Fruit fly (Drosophila melanogaster) whole organism, embryonic: Measurements from ENCODE around the gene glob1.

Experiments
- Adf1 ChIP-seq: fragments of 200-800 bp; sonication (Bioruptor generic); IDR thresholded peaks from 2 replicates; pipeline ENCODE4 v1.3.6; 2022; ENCODE audit warnings: missing biosample characterization, missing genetic modification characterization
- Awh ChIP-seq: fragments of 200-800 bp; sonication (Bioruptor generic); IDR thresholded peaks from 2 replicates; pipeline ENCODE4, ENCODE4 v1.3.6; 2022; ENCODE audit warnings: missing biosample characterization, missing genetic modification characterization
- CG11247 ChIP-seq: fragments of 200-800 bp; sonication (Bioruptor generic); IDR thresholded peaks from 2 replicates; pipeline ENCODE4 v1.3.6; 2022; ENCODE audit warnings: missing biosample characterization, missing genetic modification characterization
- CG12769 ChIP-seq: fragments of 200-800 bp; sonication (Bioruptor generic); optimal IDR thresholded peaks from 2 replicates; lab custom pipeline; 2019; ENCODE audit warnings: missing biosample characterization, mild to moderate bottlenecking, missing genetic modification characterization, moderate library complexity
- CG15011 ChIP-seq: fragments of 200-800 bp; sonication (Bioruptor generic); optimal IDR thresholded peaks from 3 replicates; lab custom pipeline; 2018; ENCODE audit warnings: missing biosample characterization, mild to moderate bottlenecking, missing genetic modification characterization
- CG17568 ChIP-seq: fragments of 200-800 bp; sonication (Bioruptor generic); optimal IDR thresholded peaks from 2 replicates; lab custom pipeline; 2018; ENCODE audit warnings: missing biosample characterization, mild to moderate bottlenecking, missing genetic modification characterization, moderate library complexity
- CG42726 ChIP-seq: fragments of 200-800 bp; sonication (Bioruptor generic); IDR thresholded peaks from 2 replicates; pipeline ENCODE4 v1.3.6; 2022; ENCODE audit warnings: missing biosample characterization, missing genetic modification characterization; ENCODE audit not compliant: partially characterized antibody
- CG43689 ChIP-seq: fragments of 200-800 bp; sonication (Bioruptor generic); IDR thresholded peaks from 2 replicates; pipeline ENCODE4 v1.3.6; 2022; ENCODE audit warnings: missing biosample characterization, missing genetic modification characterization
- CG5180 ChIP-seq: fragments of 200-800 bp; sonication (Bioruptor generic); optimal IDR thresholded peaks from 3 replicates; lab custom pipeline; 2017; ENCODE audit warnings: missing biosample characterization, missing genetic modification characterization, mild to moderate bottlenecking, moderate library complexity, missing genetic modification reagents
- CG6175 ChIP-seq: fragments of 200-800 bp; sonication (Bioruptor generic); IDR thresholded peaks from 3 replicates; pipeline ENCODE4 v1.3.6; 2022; ENCODE audit warnings: missing biosample characterization, missing genetic modification characterization
- CG6791 ChIP-seq: fragments of 200-800 bp; sonication (Bioruptor generic); IDR thresholded peaks from 3 replicates; pipeline ENCODE4 v1.3.6; 2022; ENCODE audit warnings: missing biosample characterization, missing genetic modification characterization; ENCODE audit not compliant: partially characterized antibody
- CG8290 ChIP-seq, 3 experiments: fragments of 200-800 bp; sonication (Bioruptor generic); optimal IDR thresholded peaks; 2 replicates each; lab custom pipeline; 2016 to 2019; ENCODE audit warnings: missing biosample characterization in 3 of 3, missing genetic modification characterization in 3 of 3, mild to moderate bottlenecking in 2 of 3, moderate library complexity in 1 of 3
- Camta ChIP-seq: fragments of 200-800 bp; sonication (Bioruptor generic); optimal IDR thresholded peaks from 2 replicates; lab custom pipeline; 2016; ENCODE audit warnings: missing biosample characterization, missing genetic modification characterization
- Deaf1 ChIP-seq: fragments of 200-800 bp; optimal IDR thresholded peaks from 3 replicates; lab custom pipeline; 2019; ENCODE audit warnings: missing biosample characterization, mild to moderate bottlenecking, missing genetic modification characterization, moderate library complexity
- Dek ChIP-seq: fragments of 200-800 bp; sonication (Bioruptor generic); optimal IDR thresholded peaks from 3 replicates; lab custom pipeline; 2019; ENCODE audit warnings: missing biosample characterization, mild to moderate bottlenecking, missing genetic modification characterization, moderate library complexity
- Hr78 ChIP-seq, 2 experiments: fragments of 200-800 bp in 1 of 2; fragments of >200 bp in 1 of 2; sonication (Bioruptor generic) in 1 of 2; optimal IDR thresholded peaks; 2 replicates each; lab custom pipeline; 2017 to 2019; ENCODE audit warnings: missing biosample characterization in 2 of 2, missing genetic modification characterization in 2 of 2, mild to moderate bottlenecking in 1 of 2, moderate library complexity in 1 of 2
- MTF-1 ChIP-seq: fragments of 200-800 bp; sonication (Bioruptor generic); optimal IDR thresholded peaks from 2 replicates; lab custom pipeline; 2018; ENCODE audit warnings: missing biosample characterization, mild to moderate bottlenecking, missing genetic modification characterization, borderline replicate concordance
- PHDP ChIP-seq: fragments of 200-800 bp; sonication (Bioruptor generic); optimal IDR thresholded peaks from 3 replicates; lab custom pipeline; 2018; ENCODE audit warnings: missing biosample characterization, mild to moderate bottlenecking, missing genetic modification characterization, moderate library complexity
- Vsx1 ChIP-seq: fragments of 200-800 bp; sonication (Bioruptor generic); optimal IDR thresholded peaks from 2 replicates; lab custom pipeline; 2017; ENCODE audit warnings: missing biosample characterization, mild to moderate bottlenecking, missing genetic modification characterization, missing genetic modification reagents
- ara ChIP-seq: fragments of 200-800 bp; sonication (Bioruptor generic); IDR thresholded peaks from 2 replicates; pipeline ENCODE4 v1.3.6; 2022; ENCODE audit warnings: missing biosample characterization, missing genetic modification characterization
- az2 ChIP-seq: fragments of 200-800 bp; sonication (Bioruptor generic); optimal IDR thresholded peaks from 3 replicates; lab custom pipeline; 2016; ENCODE audit warnings: missing biosample characterization, missing genetic modification characterization
- chinmo ChIP-seq: fragments of 200-800 bp; sonication (Bioruptor generic); IDR thresholded peaks from 4 replicates; pipeline ENCODE4 v1.3.6; 2022; ENCODE audit warnings: missing biosample characterization, missing genetic modification characterization; ENCODE audit not compliant: partially characterized antibody
- cwo ChIP-seq: fragments of 200-800 bp; sonication (Bioruptor generic); optimal IDR thresholded peaks from 3 replicates; lab custom pipeline; 2017; ENCODE audit warnings: missing biosample characterization, missing genetic modification characterization, mild to moderate bottlenecking, moderate library complexity, missing genetic modification reagents
- disco-r ChIP-seq: fragments of 200-800 bp; sonication (Bioruptor generic); optimal IDR thresholded peaks from 2 replicates; lab custom pipeline; 2016; ENCODE audit warnings: missing biosample characterization, missing genetic modification characterization
- en ChIP-seq: fragments of 200-800 bp; sonication (Bioruptor generic); optimal IDR thresholded peaks from 2 replicates; lab custom pipeline; 2016; ENCODE audit warnings: missing biosample characterization, missing genetic modification characterization
- exex ChIP-seq: fragments of 200-800 bp; sonication (Bioruptor generic); optimal IDR thresholded peaks from 4 replicates; lab custom pipeline; 2018; ENCODE audit warnings: missing biosample characterization, mild to moderate bottlenecking, missing genetic modification characterization, moderate library complexity
- gce ChIP-seq: fragments of 200-800 bp; sonication (Bioruptor generic); IDR thresholded peaks from 3 replicates; pipeline ENCODE4 v1.3.6; 2022; ENCODE audit warnings: missing biosample characterization, missing genetic modification characterization
- gro ChIP-seq: fragments of 200-800 bp; sonication (Bioruptor generic); optimal IDR thresholded peaks from 2 replicates; lab custom pipeline; 2016; ENCODE audit warnings: missing biosample characterization, missing genetic modification characterization
- lab ChIP-seq: fragments of 200-800 bp; sonication (Bioruptor generic); optimal IDR thresholded peaks from 3 replicates; lab custom pipeline; 2017; ENCODE audit warnings: missing biosample characterization, missing genetic modification characterization, mild to moderate bottlenecking, moderate library complexity, missing genetic modification reagents
- mam ChIP-seq: fragments of 200-800 bp; sonication (Bioruptor generic); optimal IDR thresholded peaks from 3 replicates; lab custom pipeline; 2016; ENCODE audit warnings: missing biosample characterization, missing genetic modification characterization
- mirr ChIP-seq: fragments of 200-800 bp; sonication (Bioruptor generic); optimal IDR thresholded peaks from 3 replicates; lab custom pipeline; 2018; ENCODE audit warnings: missing biosample characterization, mild to moderate bottlenecking, missing genetic modification characterization
- oc ChIP-seq: fragments of 200-800 bp; sonication (Bioruptor generic); optimal IDR thresholded peaks from 2 replicates; lab custom pipeline; 2018; ENCODE audit warnings: missing biosample characterization, mild to moderate bottlenecking, missing genetic modification characterization, moderate library complexity
- org-1 ChIP-seq: fragments of 200-800 bp; sonication (Bioruptor generic); optimal IDR thresholded peaks from 2 replicates; lab custom pipeline; 2017; ENCODE audit warnings: missing biosample characterization, missing genetic modification characterization
- otp ChIP-seq: fragments of 200-800 bp; sonication (Bioruptor generic); IDR thresholded peaks from 3 replicates; pipeline ENCODE4, ENCODE4 v1.3.6; 2022; ENCODE audit warnings: missing biosample characterization, missing genetic modification characterization
- psq ChIP-seq: fragments of 200-800 bp; sonication (Bioruptor generic); optimal IDR thresholded peaks from 2 replicates; lab custom pipeline; 2017; ENCODE audit warnings: missing biosample characterization, missing genetic modification characterization
- pzg ChIP-seq: fragments of 200-800 bp; sonication (Bioruptor generic); optimal IDR thresholded peaks from 3 replicates; lab custom pipeline; 2018; ENCODE audit warnings: missing biosample characterization, mild to moderate bottlenecking, missing genetic modification characterization, moderate library complexity
- run ChIP-seq: fragments of 200-800 bp; sonication (Bioruptor generic); optimal IDR thresholded peaks from 3 replicates; lab custom pipeline; 2018; ENCODE audit warnings: missing biosample characterization, mild to moderate bottlenecking, missing genetic modification characterization
- sd ChIP-seq: fragments of 200-800 bp; sonication (Bioruptor generic); optimal IDR thresholded peaks from 3 replicates; lab custom pipeline; 2018; ENCODE audit warnings: missing biosample characterization, mild to moderate bottlenecking, missing genetic modification characterization, moderate library complexity
- seq ChIP-seq: fragments of 200-800 bp; sonication (Bioruptor generic); IDR thresholded peaks from 2 replicates; pipeline ENCODE4 v1.3.6; 2022; ENCODE audit warnings: missing biosample characterization, missing genetic modification characterization
- sob ChIP-seq: fragments of 200-800 bp; sonication (Bioruptor generic); IDR thresholded peaks from 2 replicates; pipeline ENCODE4 v1.3.6; 2022; ENCODE audit warnings: missing biosample characterization, missing genetic modification characterization
- stwl ChIP-seq: fragments of 200-800 bp; sonication (Bioruptor generic); optimal IDR thresholded peaks from 3 replicates; lab custom pipeline; 2018; ENCODE audit warnings: missing biosample characterization, mild to moderate bottlenecking, missing genetic modification characterization, moderate library complexity
- sug ChIP-seq: fragments of 200-800 bp; optimal IDR thresholded peaks from 2 replicates; lab custom pipeline; 2019; ENCODE audit warnings: missing biosample characterization, mild to moderate bottlenecking, missing genetic modification characterization, moderate library complexity
- wek ChIP-seq: fragments of 200-800 bp; sonication (Bioruptor generic); optimal IDR thresholded peaks from 3 replicates; lab custom pipeline; 2018; ENCODE audit warnings: missing biosample characterization, mild to moderate bottlenecking, missing genetic modification characterization, moderate library complexity

Gene glob1

DNA sequence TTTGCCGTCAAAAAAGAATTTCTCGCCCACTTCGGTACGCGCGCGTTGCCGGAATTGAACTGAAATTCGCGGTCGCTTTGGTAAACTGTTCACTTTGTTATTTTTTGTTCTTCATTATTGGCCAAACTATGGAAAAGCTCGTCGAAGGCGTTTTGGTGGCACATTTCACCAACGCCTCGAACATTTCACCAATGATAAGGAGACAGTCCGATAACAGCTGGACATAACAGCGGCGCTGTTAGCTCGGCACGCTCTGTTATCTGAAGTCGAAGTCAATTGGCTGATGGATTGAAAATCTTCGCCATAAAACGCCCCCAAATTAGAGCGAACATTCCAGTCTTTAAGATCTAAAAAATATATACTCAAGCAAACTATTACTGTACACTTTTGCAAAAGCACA lies 8.5 kb downstream of the glob1 start, which contains the start of gene CG14877 (continued):
- no peak for TF ChIP-seq Dek
- no peak for TF ChIP-seq otp (GFP tag; lab: Robert Waterston, UW)
- TF ChIP-seq lab = no peak
- no peak for TF ChIP-seq sug (tag; lab: Kevin White, UChicago)
- TF ChIP-seq Deaf1 (tag; lab: Kevin White, UChicago) = no peak
- no peak for TF ChIP-seq en

DNA sequence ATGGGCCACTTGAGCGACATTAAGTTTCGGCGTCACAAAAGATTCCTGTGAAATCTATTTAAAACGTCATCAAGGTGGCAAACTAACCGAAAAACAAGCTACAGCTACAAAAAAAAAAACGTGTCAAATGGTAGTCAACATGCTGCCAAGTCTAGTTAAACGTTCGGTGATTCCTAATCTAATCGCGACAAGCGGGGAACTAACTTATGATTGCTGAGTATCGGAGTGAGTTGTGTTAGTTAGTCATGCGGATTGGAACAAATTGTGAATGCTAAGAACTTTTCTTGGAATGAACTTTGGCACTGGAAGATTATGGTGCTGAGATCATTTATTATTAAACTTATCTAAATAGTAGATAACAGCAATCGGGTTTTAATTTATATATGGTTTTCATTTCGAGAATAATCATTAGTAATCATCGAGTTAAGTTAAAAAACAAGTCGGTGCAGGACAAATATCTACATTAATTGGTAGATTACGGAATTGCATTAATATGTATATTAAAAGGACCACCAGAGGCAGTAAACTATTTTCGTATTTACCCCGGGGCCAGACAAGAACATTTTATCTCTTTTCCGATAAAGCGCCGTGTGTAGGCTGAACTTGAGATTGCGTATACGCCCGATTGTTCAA lies 13.1 kb downstream of the glob1 start:
- TF ChIP-seq sug (tag; lab: Kevin White, UChicago) (peak; percentile 54), CG43689 (GFP tag; lab: Robert Waterston, UW) (no peak), mirr (GFP tag; lab: Kevin White, UChicago) (peak; percentile 52), cwo (GFP tag; lab: Kevin White, UChicago) (peak; percentile 38), exex (tag; lab: Kevin White, UChicago) (peak; percentile 71)

DNA sequence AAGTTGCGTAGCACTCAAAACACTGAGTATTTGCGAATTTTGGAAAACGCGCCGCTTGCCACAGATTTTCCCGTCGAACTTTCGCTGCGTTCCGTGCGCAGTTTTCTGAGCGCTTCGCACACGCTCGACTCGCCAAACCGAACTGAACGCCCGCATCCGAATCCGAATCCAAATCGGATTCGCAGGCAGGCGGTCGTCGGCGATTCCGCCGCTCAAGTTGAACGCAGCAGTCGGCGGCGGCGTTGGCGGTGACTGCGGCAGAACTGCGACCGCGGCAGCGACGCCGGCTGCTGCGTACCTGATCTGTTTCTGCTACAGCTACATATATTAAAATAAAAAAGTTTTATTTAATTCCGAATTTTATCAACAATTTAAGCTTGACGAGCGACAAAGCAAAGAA lies 28.8 kb downstream of the glob1 start, which contains the start of gene CG31183:
TSS of gene CG31183 (minus strand) at position 329 of the 400 bp plus-strand sequence.
- TF ChIP-seq az2 (GFP tag; lab: Kevin White, UChicago) = no peak
- TF ChIP-seq pzg (GFP tag; lab: Kevin White, UChicago) = no peak
- no peak for TF ChIP-seq stwl (tag; lab: Kevin White, UChicago)
- TF ChIP-seq mam = no peak
- no peak for TF ChIP-seq Hr78 (GFP tag; optimal IDR thresholded peaks at IDR 0.05; lab: Kevin White, UChicago)
- TF ChIP-seq psq (GFP tag; lab: Kevin White, UChicago) = no peak
- no peak for TF ChIP-seq CG42726 (GFP tag; lab: Robert Waterston, UW)
- TF ChIP-seq Adf1 (GFP tag; lab: Robert Waterston, UW) = peak; percentile 97
- no peak for TF ChIP-seq CG17568 (GFP tag; lab: Kevin White, UChicago)
- 0 out of 2 replicates have a peak, but pooled peaks have one; percentile 12 for TF ChIP-seq CG11247 (GFP tag; lab: Robert Waterston, UW)
- 0 out of 2 replicates have a peak, but pooled peaks have one; percentile 30 for TF ChIP-seq sob (GFP tag; lab: Robert Waterston, UW)
- TF ChIP-seq gce = 0 out of 3 replicates have a peak, but pooled peaks have one; percentile 13
- TF ChIP-seq seq (GFP tag; lab: Robert Waterston, UW) = no peak
- no peak for TF ChIP-seq wek (GFP tag; lab: Kevin White, UChicago)
- peak; percentile 90 for TF ChIP-seq Deaf1 (tag; lab: Kevin White, UChicago)
- 0 out of 3 replicates have a peak, but pooled peaks have one; percentile 43 for TF ChIP-seq CG6175 (GFP tag; lab: Robert Waterston, UW)
- no peak for TF ChIP-seq CG8290 (GFP tag; optimal IDR thresholded peaks at IDR 0.05; lab: Kevin White, UChicago)
- TF ChIP-seq CG8290 (tag; optimal IDR thresholded peaks at IDR 0.05; lab: Kevin White, UChicago) = no peak
- 0 out of 4 replicates have a peak, but pooled peaks have one; percentile 60 for TF ChIP-seq chinmo (GFP tag; lab: Robert Waterston, UW)
- TF ChIP-seq CG15011 = no peak
- TF ChIP-seq CG5180 (GFP tag; lab: Kevin White, UChicago) = peak; percentile 22
- TF ChIP-seq ara (GFP tag; lab: Robert Waterston, UW) = no peak
- no peak for TF ChIP-seq org-1

DNA sequence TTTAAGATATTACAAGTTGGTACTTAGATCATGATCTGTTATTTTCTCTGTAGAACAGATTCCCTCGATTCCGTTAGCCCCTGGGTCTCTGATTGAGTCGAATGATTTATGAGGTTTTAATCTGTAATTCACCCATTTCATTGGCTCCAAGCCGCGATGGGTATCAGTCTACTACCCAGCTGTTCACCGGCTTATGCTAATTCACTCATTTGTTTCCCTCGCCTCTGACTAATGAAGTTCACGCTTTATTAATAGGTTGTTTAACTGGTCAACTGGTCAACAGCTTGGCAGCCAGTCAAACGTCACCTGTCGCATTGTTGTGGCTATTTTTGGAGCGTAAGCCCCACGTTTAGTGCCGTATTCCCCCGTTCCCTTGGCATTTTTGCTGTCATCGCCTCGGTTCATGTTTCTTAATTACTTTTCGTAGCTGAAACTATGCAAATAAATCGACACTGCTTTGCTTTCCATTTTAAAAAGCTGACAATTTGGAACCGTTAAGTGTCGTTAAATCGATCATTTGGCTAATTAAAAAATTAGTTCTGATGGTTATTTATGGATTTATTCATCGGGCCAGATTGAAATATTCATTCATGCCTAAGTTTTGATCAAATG lies 31.5 kb downstream of the glob1 start:
- TF ChIP-seq Vsx1 (GFP tag; lab: Kevin White, UChicago) (peak; percentile 22), chinmo (GFP tag; lab: Robert Waterston, UW) (0 out of 4 replicates have a peak, but pooled peaks have one; percentile 18), MTF-1 (GFP tag; lab: Kevin White, UChicago) (no peak), disco-r (GFP tag; lab: Kevin White, UChicago) (no peak), sd (tag; lab: Kevin White, UChicago) (peak; percentile 94), oc (peak; percentile 56), Camta (GFP tag; lab: Kevin White, UChicago) (no peak), CG12769 (peak; percentile 13), run (tag; lab: Kevin White, UChicago) (peak; percentile 34), PHDP (no peak), CG6791 (GFP tag; lab: Robert Waterston, UW) (no peak), gro (GFP tag; lab: Kevin White, UChicago) (peak; percentile 67), Awh (peak; percentile 77)
